Worm (Caenorhabditis elegans) whole organism, midembryonic: ENCODE measurements around the gene F02C12.2.
"Not testable (repeated sequence)": the region's sequence is repeated elsewhere in the genome, so short reads cannot be mapped to it uniquely, and the experiment has no call there.

Source experiments
- T22C8.4 ChIP-seq: fragments of 200-800 bp; sonication (Bioruptor generic); IDR thresholded peaks from 2 replicates; pipeline ENCODE4 v1.3.6; 2022; ENCODE audit warnings: missing genetic modification characterization, missing compliant biosample characterization
- cog-1 ChIP-seq: sonication (generic microtip); optimal IDR thresholded peaks from 2 replicates; lab custom pipeline; 2016; ENCODE audit warnings: missing genetic modification characterization, missing compliant biosample characterization
- flt-1 ChIP-seq: fragments of 200-800 bp; sonication (Bioruptor generic); IDR thresholded peaks from 2 replicates; pipeline ENCODE4 v1.3.6; 2022; ENCODE audit warnings: missing genetic modification characterization, missing compliant biosample characterization
- klf-2 ChIP-seq: fragments of 200-800 bp; sonication (Bioruptor generic); conservative IDR thresholded peaks from 2 replicates; pipeline ENCODE4 v1.3.6; 2022; ENCODE audit warnings: missing genetic modification reagents, missing genetic modification characterization, missing compliant biosample characterization
- med-1 ChIP-seq: sonication (generic microtip); optimal IDR thresholded peaks from 2 replicates; lab custom pipeline; 2017; ENCODE audit warnings: missing genetic modification characterization, mild to moderate bottlenecking, missing compliant biosample characterization, antibody characterized with exemption, missing genetic modification reagents; ENCODE audit not compliant: insufficient read depth
- ref-1 ChIP-seq: fragments of 200-800 bp; sonication (Bioruptor generic); conservative IDR thresholded peaks from 2 replicates; pipeline ENCODE4 v1.3.6; 2022; ENCODE audit warnings: missing genetic modification reagents, missing genetic modification characterization, missing compliant biosample characterization
- tab-1 ChIP-seq: fragments of 200-800 bp; sonication (Bioruptor generic); IDR thresholded peaks from 2 replicates; pipeline ENCODE4 v1.3.6; 2022; ENCODE audit warnings: missing genetic modification characterization, missing compliant biosample characterization
- ztf-23 ChIP-seq: fragments of 200-800 bp; sonication (Bioruptor generic); IDR thresholded peaks from 2 replicates; pipeline ENCODE4 v1.3.6; 2022; ENCODE audit warnings: missing genetic modification reagents, missing genetic modification characterization, missing compliant biosample characterization
- ztf-29 ChIP-seq: fragments of 200-800 bp; sonication (Bioruptor generic); IDR thresholded peaks from 2 replicates; pipeline ENCODE4 v1.3.6; 2022; ENCODE audit warnings: missing genetic modification reagents, missing genetic modification characterization, missing compliant biosample characterization

F02C12.2 gene

DNA sequence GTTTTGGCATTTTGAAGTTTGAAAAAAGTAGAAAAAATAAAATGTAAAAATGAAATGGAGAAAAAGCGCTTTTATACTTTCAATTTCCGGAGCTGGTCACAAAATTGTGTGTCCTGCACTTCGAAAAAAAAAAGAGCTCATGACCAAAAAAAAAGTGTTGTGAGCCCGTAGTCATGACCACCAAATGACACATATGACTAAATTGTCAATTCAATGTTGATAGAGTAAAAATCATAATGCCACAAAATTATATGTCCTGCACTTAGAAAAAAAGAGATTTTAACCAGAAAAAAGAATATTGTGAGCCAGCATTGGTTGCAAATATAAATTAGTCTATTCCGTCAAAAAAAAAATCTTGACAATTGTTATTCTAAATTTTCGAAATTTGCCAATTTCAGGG is at the start of gene F02C12.2:
TSS of gene F02C12.2 (minus strand) at position 101 of the 400 bp plus-strand sequence.
- TF ChIP-seq T22C8.4 (no peak), tab-1 (GFP tag; lab: Robert Waterston, UW) (no peak), ztf-29 (GFP tag; lab: Robert Waterston, UW) (no peak), med-1 (GFP tag; lab: Kevin White, UChicago) (no peak), flt-1 (GFP tag; lab: Robert Waterston, UW) (no peak), klf-2 (GFP tag; lab: Robert Waterston, UW) (no peak), cog-1 (tag; lab: Kevin White, UChicago) (no peak), ztf-23 (no peak), ref-1 (no peak)

DNA sequence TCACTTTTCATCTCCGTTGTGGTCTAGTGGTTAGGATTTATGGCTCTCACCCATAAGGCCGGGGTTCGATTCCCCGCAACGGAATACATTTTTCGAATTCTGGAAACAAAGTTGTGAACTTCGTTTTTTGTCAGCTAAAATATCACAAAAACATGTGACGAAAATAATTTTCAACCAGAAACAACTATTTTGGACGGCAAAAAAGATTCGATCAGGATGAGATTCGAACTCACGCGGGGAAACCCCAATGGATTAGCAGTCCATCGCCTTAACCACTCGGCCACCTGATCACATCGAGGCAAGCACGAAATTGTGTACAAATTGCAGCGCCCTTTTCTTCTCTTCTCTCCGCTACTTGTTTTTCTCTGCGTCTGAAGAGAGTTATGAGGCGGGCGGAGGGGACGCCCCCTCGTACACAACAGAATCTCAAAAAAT is 49.6 kb upstream of the F02C12.2 start:
- peak; percentile 83 for TF ChIP-seq flt-1 (GFP tag; lab: Robert Waterston, UW)
- TF ChIP-seq klf-2 (GFP tag; lab: Robert Waterston, UW): 0 out of 2 replicates have a peak, but pooled peaks have one; percentile 47
- TF ChIP-seq tab-1 (GFP tag; lab: Robert Waterston, UW): peak; percentile 87
- TF ChIP-seq ref-1: peak; percentile 68
- peak; percentile 55 for TF ChIP-seq cog-1 (tag; lab: Kevin White, UChicago)
- TF ChIP-seq T22C8.4: peak; percentile 74
- peak; percentile 92 for TF ChIP-seq ztf-23
- TF ChIP-seq ztf-29 (GFP tag; lab: Robert Waterston, UW): peak; percentile 73

DNA sequence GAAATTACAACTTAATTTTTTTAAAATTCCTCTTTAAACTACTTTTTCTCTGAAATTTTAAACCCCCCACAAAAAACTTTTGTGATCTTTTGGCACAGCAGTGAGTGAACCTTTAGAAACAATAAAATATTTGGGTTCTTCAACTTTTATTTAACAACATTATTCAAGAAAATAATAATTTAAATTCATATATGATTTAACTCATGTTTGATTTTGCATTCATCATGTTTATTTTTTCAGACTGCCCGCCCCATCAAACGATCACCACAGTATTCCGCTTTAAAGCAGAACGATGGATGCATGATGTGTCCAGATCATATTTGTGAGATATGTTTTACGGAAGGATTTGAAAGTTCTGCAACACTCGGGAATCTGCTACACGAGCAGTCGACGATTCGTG is 47.3 kb upstream of the F02C12.2 start, which contains the start of gene set-8:
TSS of gene set-8 (plus strand) at position 301 of the 400 bp plus-strand sequence.
- TF ChIP-seq cog-1 (tag; lab: Kevin White, UChicago): no peak
- no peak for TF ChIP-seq ref-1
- TF ChIP-seq tab-1 (GFP tag; lab: Robert Waterston, UW): no peak
- TF ChIP-seq ztf-29 (GFP tag; lab: Robert Waterston, UW): no peak
- TF ChIP-seq ztf-23: no peak
- no peak for TF ChIP-seq med-1 (GFP tag; lab: Kevin White, UChicago)
- TF ChIP-seq T22C8.4: no peak
- no peak for TF ChIP-seq flt-1 (GFP tag; lab: Robert Waterston, UW)
- TF ChIP-seq klf-2 (GFP tag; lab: Robert Waterston, UW): no peak

DNA sequence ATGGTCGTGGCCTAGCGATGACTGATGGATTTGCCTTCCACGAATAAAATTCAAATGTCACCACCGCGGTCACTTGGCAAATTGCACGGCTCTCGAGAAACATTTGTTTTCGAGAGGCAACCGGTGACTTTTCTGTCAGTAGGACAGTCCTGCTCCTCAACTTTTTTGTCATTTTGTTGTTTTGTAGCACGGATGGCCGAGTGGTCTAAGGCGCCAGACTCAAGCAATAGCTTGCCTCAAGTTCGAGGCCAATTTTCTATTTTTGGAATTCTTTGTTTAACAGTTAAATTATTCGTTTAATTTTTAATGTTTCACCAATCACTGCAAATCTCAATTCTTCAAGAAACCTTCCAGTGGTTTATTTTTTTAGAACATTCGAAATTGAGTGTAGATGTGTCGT is 45.1 kb upstream of the F02C12.2 start:
- no peak for TF ChIP-seq med-1 (GFP tag; lab: Kevin White, UChicago)
- TF ChIP-seq ztf-29 (GFP tag; lab: Robert Waterston, UW): no peak

DNA sequence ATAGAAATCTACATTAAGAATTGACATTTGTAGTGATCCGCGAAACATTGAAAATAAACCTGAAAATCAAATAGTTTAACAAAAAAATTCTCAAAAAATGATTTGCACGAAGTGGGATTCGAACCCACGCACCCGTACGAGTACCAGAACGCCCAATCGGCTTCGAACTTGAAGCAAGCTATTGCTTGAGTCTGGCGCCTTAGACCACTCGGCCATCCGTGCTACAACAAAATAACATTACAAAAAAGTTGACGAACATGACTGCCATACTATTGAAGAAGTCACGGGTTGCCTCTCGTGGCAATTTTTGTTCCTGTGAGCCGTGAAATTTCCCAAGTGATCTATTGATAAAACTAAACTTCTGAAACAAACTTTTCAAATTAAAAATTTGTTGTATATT is 44.2 kb upstream of the F02C12.2 start:
- TF ChIP-seq med-1 (GFP tag; lab: Kevin White, UChicago): no peak
- no peak for TF ChIP-seq T22C8.4
- no peak for TF ChIP-seq ztf-29 (GFP tag; lab: Robert Waterston, UW)
- TF ChIP-seq tab-1 (GFP tag; lab: Robert Waterston, UW): no peak
- TF ChIP-seq flt-1 (GFP tag; lab: Robert Waterston, UW): no peak
- TF ChIP-seq klf-2 (GFP tag; lab: Robert Waterston, UW): no peak
- no peak for TF ChIP-seq ref-1
- TF ChIP-seq ztf-23: no peak
- no peak for TF ChIP-seq cog-1 (tag; lab: Kevin White, UChicago)

DNA sequence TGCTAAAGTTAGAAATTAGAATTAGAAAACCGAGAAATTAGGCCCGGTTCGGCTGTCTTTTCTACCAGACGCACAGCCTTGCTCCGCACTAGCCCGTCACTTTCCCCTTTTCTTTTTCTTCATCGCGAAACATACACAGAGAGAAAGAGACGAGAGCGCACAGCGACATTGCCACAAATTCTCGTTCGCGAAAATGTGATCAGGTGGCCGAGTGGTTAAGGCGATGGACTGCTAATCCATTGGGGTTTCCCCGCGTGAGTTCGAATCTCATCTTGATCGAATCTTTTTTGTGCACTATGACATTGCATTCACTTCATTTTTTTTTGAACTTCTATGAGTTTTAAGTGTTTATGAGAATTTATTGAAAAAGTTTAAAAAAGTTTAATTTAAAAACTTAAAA is 43.3 kb upstream of the F02C12.2 start:
- no peak for TF ChIP-seq ref-1
- no peak for TF ChIP-seq tab-1 (GFP tag; lab: Robert Waterston, UW)
- TF ChIP-seq ztf-29 (GFP tag; lab: Robert Waterston, UW): no peak
- TF ChIP-seq ztf-23: peak; percentile 70; the same call in 1 of the 2 replicates
- TF ChIP-seq med-1 (GFP tag; lab: Kevin White, UChicago): no peak
- no peak for TF ChIP-seq T22C8.4
- 0 out of 2 replicates have a peak, but pooled peaks have one; percentile 19 for TF ChIP-seq klf-2 (GFP tag; lab: Robert Waterston, UW)
- TF ChIP-seq cog-1 (tag; lab: Kevin White, UChicago): peak; percentile 46
- peak; percentile 65 for TF ChIP-seq flt-1 (GFP tag; lab: Robert Waterston, UW)

DNA sequence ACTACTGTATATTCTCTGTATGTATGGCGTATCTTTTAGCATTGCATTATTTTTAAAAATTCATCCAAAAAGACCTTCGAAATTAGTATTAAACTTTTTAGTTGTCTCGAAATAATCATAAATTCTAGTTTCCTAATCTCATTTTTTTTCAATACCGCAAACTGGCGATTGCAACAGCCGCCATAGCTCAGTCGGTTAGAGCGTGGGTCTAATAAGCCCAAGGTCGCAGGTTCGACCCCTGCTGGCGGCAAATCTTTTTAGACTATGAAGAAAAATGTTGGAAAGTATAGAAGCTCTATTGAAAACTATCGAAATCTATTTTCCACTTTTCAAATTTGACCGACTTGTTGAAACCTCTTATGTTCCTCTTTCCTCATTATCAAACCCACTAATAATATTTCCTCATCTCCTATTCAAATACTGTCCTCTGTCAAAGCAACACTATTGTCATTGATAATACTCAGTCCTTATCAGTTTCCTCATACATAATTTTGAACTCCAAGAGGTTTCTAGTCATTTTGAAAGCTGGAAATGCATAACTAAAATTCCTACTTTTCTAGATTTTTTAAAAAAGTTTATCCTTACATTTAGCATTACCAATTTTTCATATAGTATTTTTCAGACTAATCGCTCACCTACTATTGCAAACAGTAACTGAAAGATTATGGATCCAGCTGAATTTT is 36.8 kb upstream of the F02C12.2 start, which contains the start of gene jmjd-3.3:
TSS of gene jmjd-3.3 (plus strand) at position 633 of the 683 bp plus-strand sequence.
- TF ChIP-seq ztf-23 (no peak), klf-2 (GFP tag; lab: Robert Waterston, UW) (no peak), ref-1 (no peak), flt-1 (GFP tag; lab: Robert Waterston, UW) (no peak), ztf-29 (GFP tag; lab: Robert Waterston, UW) (no peak), tab-1 (GFP tag; lab: Robert Waterston, UW) (no peak), med-1 (GFP tag; lab: Kevin White, UChicago) (no peak), cog-1 (tag; lab: Kevin White, UChicago) (no peak), T22C8.4 (no peak)

DNA sequence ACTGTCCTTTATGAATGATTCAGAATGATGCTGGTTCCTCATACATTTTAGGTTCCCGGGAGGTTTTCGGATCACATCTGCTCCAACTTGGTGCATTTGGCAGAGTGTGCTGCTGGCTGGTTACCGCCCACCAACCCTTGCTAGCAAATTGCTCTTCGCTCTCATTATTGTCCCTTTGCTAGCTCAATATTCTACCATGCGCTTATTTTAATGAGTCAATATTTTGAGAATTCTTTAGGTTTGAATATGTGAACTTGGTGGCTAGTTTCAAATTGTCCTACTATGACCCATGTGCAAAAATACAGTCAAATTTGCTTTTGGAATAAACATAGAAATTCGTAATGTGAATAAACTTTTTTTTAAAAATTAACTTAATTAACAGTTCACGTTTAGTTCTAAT is 36.0 kb upstream of the F02C12.2 start:
- TF ChIP-seq ref-1: no peak
- no peak for TF ChIP-seq ztf-29 (GFP tag; lab: Robert Waterston, UW)
- TF ChIP-seq med-1 (GFP tag; lab: Kevin White, UChicago): no peak
- no peak for TF ChIP-seq T22C8.4
- TF ChIP-seq tab-1 (GFP tag; lab: Robert Waterston, UW): no peak
- no peak for TF ChIP-seq cog-1 (tag; lab: Kevin White, UChicago)
- no peak for TF ChIP-seq flt-1 (GFP tag; lab: Robert Waterston, UW)

DNA sequence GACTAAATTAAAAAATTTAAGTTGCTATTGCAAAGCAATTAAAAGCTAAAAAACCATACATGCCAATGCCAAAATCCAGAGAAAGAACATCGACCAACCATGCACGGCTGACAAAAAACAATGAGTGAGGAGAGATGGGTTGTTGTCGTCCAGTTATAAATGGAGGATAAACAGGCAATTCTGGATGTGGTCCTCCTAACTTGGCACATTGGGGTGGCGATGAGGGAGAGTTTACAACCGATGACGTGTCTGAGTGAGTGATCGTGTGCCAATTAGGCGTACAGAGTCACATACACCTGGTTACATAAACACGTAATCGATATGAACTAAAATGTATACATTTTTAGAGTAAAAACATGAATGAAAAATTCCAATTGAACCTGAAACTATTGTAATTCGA is 32.3 kb upstream of the F02C12.2 start, which contains the start of gene C29F7.10:
TSS of gene C29F7.10 (minus strand) at position 101 of the 400 bp plus-strand sequence.
- not testable (repeated sequence) for TF ChIP-seq ztf-29 (GFP tag; lab: Robert Waterston, UW); flt-1 (GFP tag; lab: Robert Waterston, UW); T22C8.4
